Fruit fly (Drosophila melanogaster) whole organism, wandering third instar larva: ENCODE measurements around the gene TrpRS.

Experiments
- Abd-B ChIP-seq: fragments of >200 bp; optimal IDR thresholded peaks from 2 replicates; lab custom pipeline; 2017; ENCODE audit warnings: missing biosample characterization, missing genetic modification characterization
- CG32264 ChIP-seq: fragments of 200-800 bp; sonication (Bioruptor generic); optimal IDR thresholded peaks from 2 replicates; lab custom pipeline; 2016; ENCODE audit warnings: missing biosample characterization, missing genetic modification characterization
- CG9705 ChIP-seq: fragments of 200-800 bp; sonication (Bioruptor generic); optimal IDR thresholded peaks from 2 replicates; lab custom pipeline; 2018; ENCODE audit warnings: missing biosample characterization, mild to moderate bottlenecking, missing genetic modification characterization
- CrebA ChIP-seq: fragments of 200-800 bp; sonication (Bioruptor generic); optimal IDR thresholded peaks from 2 replicates; lab custom pipeline; 2016; ENCODE audit warnings: missing biosample characterization, mild to moderate bottlenecking, missing genetic modification characterization, borderline replicate concordance
- Dfd ChIP-seq: fragments of >200 bp; optimal IDR thresholded peaks from 2 replicates; lab custom pipeline; 2017; ENCODE audit warnings: missing biosample characterization, missing genetic modification characterization
- Dif ChIP-seq: fragments of 200-275, 200-300 bp; sonication (Bioruptor generic); optimal IDR thresholded peaks from 2 replicates; lab custom pipeline; 2018; ENCODE audit warnings: missing biosample characterization, missing genetic modification characterization; ENCODE audit not compliant: partially characterized antibody
- GATAd ChIP-seq: sonication (Bioruptor generic); optimal IDR thresholded peaks from 2 replicates; lab custom pipeline; 2016; ENCODE audit warnings: missing biosample characterization, missing genetic modification characterization
- HLH106 ChIP-seq: fragments of 200-800 bp; optimal IDR thresholded peaks from 3 replicates; lab custom pipeline; 2019; ENCODE audit warnings: missing biosample characterization, mild to moderate bottlenecking, missing genetic modification characterization, moderate library complexity
- Hnf4 ChIP-seq: fragments of 200-800 bp; sonication (Bioruptor generic); optimal IDR thresholded peaks from 2 replicates; lab custom pipeline; 2016; ENCODE audit warnings: missing biosample characterization, mild to moderate bottlenecking, missing genetic modification characterization
- Hr78 ChIP-seq: fragments of >200 bp; optimal IDR thresholded peaks from 2 replicates; lab custom pipeline; 2017; ENCODE audit warnings: missing biosample characterization, missing genetic modification characterization
- Hr83 ChIP-seq: fragments of 200-300 bp; sonication (Bioruptor generic); optimal IDR thresholded peaks from 2 replicates; lab custom pipeline; 2016; ENCODE audit warnings: missing biosample characterization, mild to moderate bottlenecking, missing genetic modification characterization, moderate library complexity; ENCODE audit not compliant: poor library complexity, severe bottlenecking
- Jra ChIP-seq: sonication (Bioruptor generic); optimal IDR thresholded peaks from 2 replicates; lab custom pipeline; 2016; ENCODE audit warnings: missing biosample characterization, missing genetic modification characterization
- Mio ChIP-seq: sonication (Bioruptor generic); optimal IDR thresholded peaks from 2 replicates; lab custom pipeline; 2016; ENCODE audit warnings: missing biosample characterization, missing genetic modification characterization
- Myc ChIP-seq: fragments of >200 bp; optimal IDR thresholded peaks from 2 replicates; lab custom pipeline; 2017
- N ChIP-seq: fragments of >200 bp; optimal IDR thresholded peaks from 2 replicates; lab custom pipeline; 2018; ENCODE audit warnings: missing biosample characterization, missing external identifiers, missing genetic modification characterization
- OdsH ChIP-seq: fragments of 200-800 bp; sonication (Bioruptor generic); optimal IDR thresholded peaks from 2 replicates; lab custom pipeline; 2016; ENCODE audit warnings: missing biosample characterization, mild to moderate bottlenecking, missing genetic modification characterization
- Rel ChIP-seq, 2 experiments: fragments of 200-800 bp; sonication (Bioruptor generic) in 1 of 2; optimal IDR thresholded peaks; 2 replicates in 1 of 2; 3 replicates in 1 of 2; lab custom pipeline; 2016 to 2019; ENCODE audit warnings: mild to moderate bottlenecking in 2 of 2, missing biosample characterization in 2 of 2, missing genetic modification characterization in 2 of 2, moderate library complexity in 1 of 2
- Sp1 ChIP-seq: fragments of 200-800 bp; sonication (Bioruptor generic); optimal IDR thresholded peaks from 3 replicates; lab custom pipeline; 2019; ENCODE audit warnings: missing biosample characterization, mild to moderate bottlenecking, missing genetic modification characterization, moderate library complexity
- Vsx2 ChIP-seq: fragments of 200-300, 225-300 bp; sonication (Bioruptor generic); optimal IDR thresholded peaks from 2 replicates; lab custom pipeline; 2018; ENCODE audit warnings: missing biosample characterization, missing genetic modification characterization; ENCODE audit not compliant: partially characterized antibody
- br ChIP-seq: fragments of 200-800 bp; sonication (Bioruptor generic); optimal IDR thresholded peaks from 2 replicates; lab custom pipeline; 2016; ENCODE audit warnings: missing biosample characterization, missing genetic modification characterization
- brk ChIP-seq: fragments of 200-800 bp; sonication (Bioruptor generic); optimal IDR thresholded peaks from 2 replicates; lab custom pipeline; 2016; ENCODE audit warnings: missing biosample characterization, mild to moderate bottlenecking, missing genetic modification characterization
- dl ChIP-seq, 2 experiments: fragments of 175-275, 200-275 bp in 1 of 2; fragments of 200-275 bp in 1 of 2; sonication (Bioruptor generic); optimal IDR thresholded peaks; lab custom pipeline; 2018; ENCODE audit warnings: mild to moderate bottlenecking in 2 of 2, missing biosample characterization in 2 of 2, missing genetic modification characterization in 2 of 2, moderate library complexity in 2 of 2; ENCODE audit not compliant: partially characterized antibody in 2 of 2, insufficient read depth in 1 of 2
- dmrt93B ChIP-seq: fragments of 200-800 bp; sonication (Bioruptor generic); optimal IDR thresholded peaks from 2 replicates; lab custom pipeline; 2018; ENCODE audit warnings: missing biosample characterization, mild to moderate bottlenecking, missing genetic modification characterization
- dsf ChIP-seq: sonication (Bioruptor generic); optimal IDR thresholded peaks from 2 replicates; lab custom pipeline; 2016; ENCODE audit warnings: missing biosample characterization, missing genetic modification characterization, borderline replicate concordance
- ey ChIP-seq: fragments of 200-800 bp; sonication (Bioruptor generic); optimal IDR thresholded peaks from 2 replicates; lab custom pipeline; 2016; ENCODE audit warnings: missing biosample characterization, missing genetic modification characterization
- foxo ChIP-seq, 2 experiments: fragments of 200-800 bp; sonication (Bioruptor generic); optimal IDR thresholded peaks; 2 replicates in 1 of 2; 3 replicates in 1 of 2; lab custom pipeline; 2016 to 2017; ENCODE audit warnings: missing biosample characterization in 2 of 2, missing genetic modification characterization in 2 of 2
- fru ChIP-seq: fragments of 200-800 bp; sonication (Bioruptor generic); optimal IDR thresholded peaks from 3 replicates; lab custom pipeline; 2016; ENCODE audit warnings: missing biosample characterization, mild to moderate bottlenecking, missing genetic modification characterization
- h ChIP-seq: fragments of 200-800 bp; sonication (Bioruptor generic); optimal IDR thresholded peaks from 3 replicates; lab custom pipeline; 2016; ENCODE audit warnings: missing biosample characterization, mild to moderate bottlenecking, missing genetic modification characterization
- jim ChIP-seq: fragments of 175-275, 200-325 bp; sonication (Bioruptor generic); optimal IDR thresholded peaks from 2 replicates; lab custom pipeline; 2016; ENCODE audit warnings: missing biosample characterization, mild to moderate bottlenecking, missing genetic modification characterization
- lola ChIP-seq: fragments of >200 bp; optimal IDR thresholded peaks from 2 replicates; lab custom pipeline; 2017; ENCODE audit warnings: missing biosample characterization, missing genetic modification characterization
- pan ChIP-seq: fragments of >200 bp; optimal IDR thresholded peaks from 2 replicates; lab custom pipeline; 2017
- psq ChIP-seq: fragments of 200-800 bp; sonication (Bioruptor generic); optimal IDR thresholded peaks from 3 replicates; lab custom pipeline; 2017; ENCODE audit warnings: missing biosample characterization, mild to moderate bottlenecking, missing genetic modification characterization, moderate library complexity
- rgr ChIP-seq: fragments of 200-800 bp; sonication (Bioruptor generic); optimal IDR thresholded peaks from 3 replicates; lab custom pipeline; 2016; ENCODE audit warnings: missing biosample characterization, mild to moderate bottlenecking, missing genetic modification characterization
- sage ChIP-seq: fragments of 200-800 bp; sonication (Bioruptor generic); optimal IDR thresholded peaks from 2 replicates; lab custom pipeline; 2016; ENCODE audit warnings: missing biosample characterization, mild to moderate bottlenecking, missing genetic modification characterization
- sv ChIP-seq: fragments of 200-800 bp; sonication (Bioruptor generic); optimal IDR thresholded peaks from 3 replicates; lab custom pipeline; 2016; ENCODE audit warnings: missing biosample characterization, missing genetic modification characterization
- tai ChIP-seq: sonication (Bioruptor generic); optimal IDR thresholded peaks from 2 replicates; lab custom pipeline; 2016; ENCODE audit warnings: missing biosample characterization, missing genetic modification characterization
- usp ChIP-seq: fragments of >200 bp; optimal IDR thresholded peaks from 2 replicates; lab custom pipeline; 2017; ENCODE audit warnings: missing biosample characterization, missing genetic modification characterization
- woc ChIP-seq: sonication (Bioruptor generic); optimal IDR thresholded peaks from 2 replicates; lab custom pipeline; 2016; ENCODE audit warnings: missing biosample characterization, mild to moderate bottlenecking, missing genetic modification characterization

Gene TrpRS

DNA sequence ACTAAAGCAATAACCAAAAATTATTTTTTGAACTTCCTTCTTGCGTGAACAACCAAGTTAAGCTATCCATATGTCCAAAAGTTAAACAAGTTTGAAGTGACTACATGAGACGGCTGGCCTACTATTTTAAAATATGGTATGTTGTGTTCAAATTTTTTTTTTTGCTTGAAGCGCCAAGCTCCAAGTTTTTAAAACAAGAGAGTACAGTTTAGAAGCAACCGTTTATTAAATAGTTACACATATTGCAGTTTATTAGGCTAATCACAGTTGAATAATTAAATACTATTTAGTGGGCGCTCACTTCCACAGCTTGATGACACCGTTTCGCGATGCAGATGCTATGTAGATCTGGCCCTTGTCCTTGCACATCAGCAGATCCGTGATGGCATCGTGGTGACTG, 26.1 kb downstream of the TrpRS start, which contains the start of gene D1:
TSS of gene D1 (minus strand) at position 101 of the 400 bp plus-strand sequence.
- TF ChIP-seq pan (no peak), rgr (GFP tag; lab: Kevin White, UChicago) (no peak), lola (GFP tag; lab: Kevin White, UChicago) (no peak), HLH106 (tag; lab: Kevin White, UChicago) (no peak)

DNA sequence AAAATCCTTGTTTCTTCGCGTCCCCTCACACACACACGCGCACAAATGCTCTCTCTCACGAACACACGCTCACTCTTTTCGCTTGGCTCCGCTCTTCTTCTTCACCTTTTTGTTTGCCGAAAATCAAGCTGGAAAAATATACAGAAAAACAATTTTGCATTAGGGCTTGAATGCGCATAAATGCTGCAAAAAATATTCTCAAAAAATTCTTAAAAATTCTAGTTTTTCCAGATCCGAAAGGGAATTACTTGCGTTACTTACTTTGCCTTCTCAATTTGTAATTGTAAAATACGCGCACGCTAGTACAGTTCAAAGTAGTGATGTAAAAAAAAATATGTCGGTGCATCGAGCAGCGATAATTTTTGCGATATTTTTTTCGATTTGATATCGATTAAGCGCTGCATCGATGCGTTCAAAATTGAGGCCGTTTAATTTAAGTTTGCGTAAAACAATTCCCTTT, 26.7 kb downstream of the TrpRS start:
- peak; percentile 24 for TF ChIP-seq psq
- no peak for TF ChIP-seq OdsH (GFP tag; lab: Kevin White, UChicago)
- no peak for TF ChIP-seq Abd-B (GFP tag; lab: Kevin White, UChicago)
- peak; percentile 95 for TF ChIP-seq rgr (GFP tag; lab: Kevin White, UChicago)
- peak; percentile 23 for TF ChIP-seq Sp1 (GFP tag; lab: Kevin White, UChicago)
- no peak for TF ChIP-seq Rel (GFP tag; optimal IDR thresholded peaks at IDR 0.05; lab: Kevin White, UChicago)
- TF ChIP-seq Rel (tag; optimal IDR thresholded peaks at IDR 0.05; lab: Kevin White, UChicago) = peak; percentile 27
- TF ChIP-seq usp (GFP tag; lab: Kevin White, UChicago) = no peak
- TF ChIP-seq jim = no peak
- TF ChIP-seq lola (GFP tag; lab: Kevin White, UChicago) = no peak
- no peak for TF ChIP-seq CrebA (GFP tag; lab: Kevin White, UChicago)
- TF ChIP-seq N = no peak
- no peak for TF ChIP-seq dl (GFP tag; optimal IDR thresholded peaks at IDR 0.05; lab: Kevin White, UChicago; ENCODE audit: insufficient read depth in 1 of 2, partially characterized antibody in 2 of 2)
- peak; percentile 18 for TF ChIP-seq Jra
- TF ChIP-seq foxo (GFP tag; optimal IDR thresholded peaks at IDR 0.05; lab: Kevin White, UChicago) = no peak
- no peak for TF ChIP-seq Dfd
- TF ChIP-seq dsf (GFP tag; lab: Kevin White, UChicago) = peak; percentile 19
- TF ChIP-seq HLH106 (tag; lab: Kevin White, UChicago) = no peak
- TF ChIP-seq Vsx2 (GFP tag; lab: Kevin White, UChicago) = no peak
- TF ChIP-seq fru = peak; percentile 54
- no peak for TF ChIP-seq pan
- TF ChIP-seq tai (GFP tag; lab: Kevin White, UChicago) = no peak
- TF ChIP-seq br (GFP tag; lab: Kevin White, UChicago) = no peak
- no peak for TF ChIP-seq CG32264 (GFP tag; lab: Kevin White, UChicago)
- no peak for TF ChIP-seq woc (GFP tag; lab: Kevin White, UChicago)
- TF ChIP-seq CG9705 = no peak
- TF ChIP-seq Hnf4 (GFP tag; lab: Kevin White, UChicago) = peak; percentile 27
- no peak for TF ChIP-seq ey (GFP tag; lab: Kevin White, UChicago)
- no peak for TF ChIP-seq Hr78
- no peak for TF ChIP-seq Hr83 (GFP tag; lab: Kevin White, UChicago)
- peak; percentile 18 for TF ChIP-seq brk (GFP tag; lab: Kevin White, UChicago)
- no peak for TF ChIP-seq Mio (GFP tag; lab: Kevin White, UChicago)
- no peak for TF ChIP-seq sv (GFP tag; lab: Kevin White, UChicago)
- no peak for TF ChIP-seq dmrt93B (GFP tag; lab: Kevin White, UChicago)
- no peak for TF ChIP-seq Myc
- peak; percentile 27 for TF ChIP-seq h (GFP tag; lab: Kevin White, UChicago)
- TF ChIP-seq sage (GFP tag; lab: Kevin White, UChicago) = no peak
- no peak for TF ChIP-seq Dif (GFP tag; lab: Kevin White, UChicago)
- no peak for TF ChIP-seq GATAd (GFP tag; lab: Kevin White, UChicago)
- TF ChIP-seq, all 38 proteins: peak for 10
